Worm (Caenorhabditis elegans): ENCODE results near the gene F20D6.8.

F20D6.8 gene

ce11 chrV:8168219-8168962, at the start of gene F20D6.8:
Gene F20D6.8 (minus strand): TSS chrV:8168269.
- TF ChIP-seq blmp-1 (tag; optimal IDR thresholded peaks at IDR 0.05; ENCODE audit: insufficient read depth) = no peak
- TF ChIP-seq lsy-2 (tag; optimal IDR thresholded peaks at IDR 0.05) = no peak
- no peak for TF ChIP-seq aly-2 (tag; optimal IDR thresholded peaks at IDR 0.05)
- no peak for TF ChIP-seq dmd-4 (tag; optimal IDR thresholded peaks at IDR 0.05)
- no peak for TF ChIP-seq mbf-1 (tag; optimal IDR thresholded peaks at IDR 0.05)
- no peak for TF ChIP-seq R02D3.7 (tag; optimal IDR thresholded peaks at IDR 0.05)
- TF ChIP-seq ztf-11 (tag; optimal IDR thresholded peaks at IDR 0.05) = no peak
- no peak for TF ChIP-seq nhr-77 (tag; optimal IDR thresholded peaks at IDR 0.05)
- TF ChIP-seq elt-3 (tag; optimal IDR thresholded peaks at IDR 0.05) = no peak
- TF ChIP-seq lin-39 (tag; optimal IDR thresholded peaks at IDR 0.05) = no peak
- no peak for TF ChIP-seq nhr-21 (tag; optimal IDR thresholded peaks at IDR 0.05)
- TF ChIP-seq sma-9 (GFP tag; optimal IDR thresholded peaks at IDR 0.05) = no peak
- TF ChIP-seq sma-9 (tag; optimal IDR thresholded peaks at IDR 0.05) = no peak
- TF ChIP-seq nhr-129 (tag; optimal IDR thresholded peaks at IDR 0.05) = no peak
- TF ChIP-seq snpc-4 (tag; optimal IDR thresholded peaks at IDR 0.05) = no peak
- TF ChIP-seq unc-62 (GFP tag; optimal IDR thresholded peaks at IDR 0.05) = no peak

ce11 chrV:8217661-8218265, 49.7 kb upstream of the F20D6.8 start, which contains the start of gene K07C11.8:
Gene K07C11.8 (minus strand): TSS chrV:8217884.
- no peak for TF ChIP-seq unc-62 (GFP tag; optimal IDR thresholded peaks at IDR 0.05)
- no peak for TF ChIP-seq sma-3 (GFP tag; optimal IDR thresholded peaks at IDR 0.05)
- no peak for TF ChIP-seq ztf-4 (tag; optimal IDR thresholded peaks at IDR 0.05)
- peak; percentile 11 for TF ChIP-seq fos-1 (tag; optimal IDR thresholded peaks at IDR 0.05)
- peak; percentile 39 for TF ChIP-seq unc-55 (GFP tag; optimal IDR thresholded peaks at IDR 0.05)
- TF ChIP-seq crh-2 (tag; optimal IDR thresholded peaks at IDR 0.05) = no peak
- TF ChIP-seq skn-1 (tag; optimal IDR thresholded peaks at IDR 0.05) = no peak
- TF ChIP-seq snpc-4 (tag; optimal IDR thresholded peaks at IDR 0.05) = no peak
- TF ChIP-seq elt-1 (tag; optimal IDR thresholded peaks at IDR 0.05) = no peak
- no peak for TF ChIP-seq blmp-1 (tag; optimal IDR thresholded peaks at IDR 0.05; ENCODE audit: insufficient read depth)
- TF ChIP-seq lin-39 (tag; optimal IDR thresholded peaks at IDR 0.05) = no peak

- TF ChIP-seq F13H6.1 (tag; optimal IDR thresholded peaks at IDR 0.05) = peak; percentile 13
- peak; percentile 23 for TF ChIP-seq sma-9 (GFP tag; optimal IDR thresholded peaks at IDR 0.05)
- no peak for TF ChIP-seq sma-9 (tag; optimal IDR thresholded peaks at IDR 0.05)
- no peak for TF ChIP-seq nhr-21 (tag; optimal IDR thresholded peaks at IDR 0.05)
- peak; percentile 23 for TF ChIP-seq gmeb-1 (tag; optimal IDR thresholded peaks at IDR 0.05)
- no peak for TF ChIP-seq nhr-237 (tag; optimal IDR thresholded peaks at IDR 0.05)
- TF ChIP-seq fos-1 (tag; optimal IDR thresholded peaks at IDR 0.05) = peak; percentile 71
- TF ChIP-seq crh-2 (tag; optimal IDR thresholded peaks at IDR 0.05) = peak; percentile 12
Measured at ce11 chrV:8217118-8217517, 49.0 kb upstream of the F20D6.8 start.

DNA sequence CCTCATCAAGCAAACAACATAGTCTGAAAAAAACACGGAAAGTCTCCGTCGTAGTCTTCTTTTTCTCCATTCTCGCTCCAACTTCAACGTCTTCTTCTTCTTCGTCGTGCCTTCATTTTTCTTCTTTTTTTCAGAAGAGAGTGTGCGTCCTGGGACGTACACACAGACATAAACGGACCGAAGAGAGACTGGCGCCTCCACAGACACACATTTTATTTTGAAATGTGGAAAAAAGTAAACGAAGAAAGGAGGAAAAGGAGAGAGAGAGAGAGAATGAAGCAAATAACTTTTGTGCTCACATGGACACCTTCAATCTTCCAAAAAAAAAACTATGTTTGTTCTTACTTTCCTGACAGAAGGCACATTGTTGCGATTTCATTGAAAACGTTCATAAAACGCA, 47.1 kb upstream of the F20D6.8 start:
- TF ChIP-seq C34F6.9 (tag; optimal IDR thresholded peaks at IDR 0.05) (peak; percentile 20), ama-1 (optimal IDR thresholded peaks at IDR 0.05) (peak; percentile 5), unc-55 (GFP tag; optimal IDR thresholded peaks at IDR 0.05) (peak; percentile 68), ztf-1 (GFP tag; conservative IDR thresholded peaks at IDR 0.05) (no peak), R02D3.7 (tag; optimal IDR thresholded peaks at IDR 0.05) (no peak)

ce11 chrV:8213868-8214267, 45.8 kb upstream of the F20D6.8 start, which contains the start of gene K07C11.7:
Gene K07C11.7 (minus strand): TSS chrV:8213968.
- TF ChIP-seq egl-27 (tag; optimal IDR thresholded peaks at IDR 0.05) = no peak
- no peak for TF ChIP-seq fos-1 (tag; optimal IDR thresholded peaks at IDR 0.05)
- TF ChIP-seq ZK546.5 (tag; optimal IDR thresholded peaks at IDR 0.05) = no peak
- no peak for TF ChIP-seq blmp-1 (tag; optimal IDR thresholded peaks at IDR 0.05; ENCODE audit: insufficient read depth)
- TF ChIP-seq Y55F3AM.14 (GFP tag; optimal IDR thresholded peaks at IDR 0.05) = no peak
- TF ChIP-seq nhr-25 (tag; optimal IDR thresholded peaks at IDR 0.05) = no peak
